Worm (Caenorhabditis elegans) whole organism, L4 larva: Measurements from ENCODE around the gene kdp-1.

Experiments
- fkh-10 ChIP-seq: fragments of 150-350 bp; optimal IDR thresholded peaks from 2 replicates; lab custom pipeline; 2014; ENCODE audit warnings: missing biosample characterization, missing genetic modification reagents, missing genetic modification characterization
- hlh-30 ChIP-seq: sonication (generic microtip); optimal IDR thresholded peaks from 2 replicates; lab custom pipeline; 2017; ENCODE audit warnings: antibody characterized with exemption, mild to moderate bottlenecking, missing genetic modification characterization, missing compliant biosample characterization; ENCODE audit not compliant: insufficient read depth
- nhr-77 ChIP-seq: fragments of 150-350 bp; optimal IDR thresholded peaks from 2 replicates; lab custom pipeline; 2014; ENCODE audit warnings: missing biosample characterization, missing genetic modification characterization
- unc-62 ChIP-seq, 3 experiments: fragments of 150-350 bp in 1 of 3; sonication (generic microtip); optimal IDR thresholded peaks in 2 of 3; peaks in 1 of 3; 1 replicate in 1 of 3; 2 replicates in 2 of 3; lab custom pipeline; 2014 to 2017; ENCODE audit warnings: missing biosample characterization in 3 of 3, missing genetic modification characterization in 3 of 3, missing genetic modification reagents in 3 of 3, missing genotype in 1 of 3

ce11 chrIV:13261778-13262177 is 38.2 kb upstream of the kdp-1 start:
- no peak for TF ChIP-seq unc-62 (GFP tag; optimal IDR thresholded peaks at IDR 0.05 in 1 of 2; lab: Kevin White, UChicago)
- no peak for TF ChIP-seq unc-62 (tag; optimal IDR thresholded peaks at IDR 0.05; lab: Kevin White, UChicago)
- no peak for TF ChIP-seq nhr-77
- no peak for TF ChIP-seq fkh-10 (GFP tag; lab: Kevin White, UChicago)
- no peak for TF ChIP-seq hlh-30 (tag; lab: Kevin White, UChicago)
